Worm (Caenorhabditis elegans) whole organism, midembryonic: ENCODE measurements around the gene oac-2.

Experiments
- T22C8.4 ChIP-seq: fragments of 200-800 bp; sonication (Bioruptor generic); IDR thresholded peaks from 2 replicates; pipeline ENCODE4 v1.3.6; 2022; ENCODE audit warnings: missing genetic modification characterization, missing compliant biosample characterization
- cog-1 ChIP-seq: sonication (generic microtip); optimal IDR thresholded peaks from 2 replicates; lab custom pipeline; 2016; ENCODE audit warnings: missing genetic modification characterization, missing compliant biosample characterization
- flt-1 ChIP-seq: fragments of 200-800 bp; sonication (Bioruptor generic); IDR thresholded peaks from 2 replicates; pipeline ENCODE4 v1.3.6; 2022; ENCODE audit warnings: missing genetic modification characterization, missing compliant biosample characterization
- klf-2 ChIP-seq: fragments of 200-800 bp; sonication (Bioruptor generic); conservative IDR thresholded peaks from 2 replicates; pipeline ENCODE4 v1.3.6; 2022; ENCODE audit warnings: missing genetic modification reagents, missing genetic modification characterization, missing compliant biosample characterization
- med-1 ChIP-seq: sonication (generic microtip); optimal IDR thresholded peaks from 2 replicates; lab custom pipeline; 2017; ENCODE audit warnings: missing genetic modification characterization, mild to moderate bottlenecking, missing compliant biosample characterization, antibody characterized with exemption, missing genetic modification reagents; ENCODE audit not compliant: insufficient read depth
- ref-1 ChIP-seq: fragments of 200-800 bp; sonication (Bioruptor generic); conservative IDR thresholded peaks from 2 replicates; pipeline ENCODE4 v1.3.6; 2022; ENCODE audit warnings: missing genetic modification reagents, missing genetic modification characterization, missing compliant biosample characterization
- tab-1 ChIP-seq: fragments of 200-800 bp; sonication (Bioruptor generic); IDR thresholded peaks from 2 replicates; pipeline ENCODE4 v1.3.6; 2022; ENCODE audit warnings: missing genetic modification characterization, missing compliant biosample characterization
- ztf-23 ChIP-seq: fragments of 200-800 bp; sonication (Bioruptor generic); IDR thresholded peaks from 2 replicates; pipeline ENCODE4 v1.3.6; 2022; ENCODE audit warnings: missing genetic modification reagents, missing genetic modification characterization, missing compliant biosample characterization
- ztf-29 ChIP-seq: fragments of 200-800 bp; sonication (Bioruptor generic); IDR thresholded peaks from 2 replicates; pipeline ENCODE4 v1.3.6; 2022; ENCODE audit warnings: missing genetic modification reagents, missing genetic modification characterization, missing compliant biosample characterization

DNA sequence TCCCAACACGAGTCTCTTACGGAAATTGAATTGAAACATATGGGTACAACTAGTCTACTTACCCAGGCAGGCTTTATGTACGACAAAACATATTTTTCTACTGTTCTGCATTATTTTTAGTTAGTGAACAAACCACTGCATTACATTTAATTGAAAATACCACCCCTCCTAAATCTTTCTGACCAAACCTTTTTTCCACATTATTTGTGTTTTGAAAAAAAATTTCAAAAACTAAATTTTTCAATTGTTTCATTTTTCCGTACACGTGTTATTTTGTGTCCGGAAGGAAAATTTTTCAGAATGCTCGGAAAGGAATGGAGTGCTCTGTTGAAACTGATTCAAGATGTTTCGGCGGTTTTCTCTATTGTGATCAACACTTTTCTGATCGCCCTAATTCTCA, 37.5 kb upstream of the oac-2 start, which contains the start of gene str-226:
- TF ChIP-seq flt-1 (GFP tag; lab: Robert Waterston, UW) (no peak), med-1 (GFP tag; lab: Kevin White, UChicago) (no peak), tab-1 (GFP tag; lab: Robert Waterston, UW) (no peak), ref-1 (GFP tag; lab: Robert Waterston, UW) (no peak), ztf-23 (GFP tag; lab: Robert Waterston, UW) (no peak), klf-2 (GFP tag; lab: Robert Waterston, UW) (no peak), cog-1 (tag; lab: Kevin White, UChicago) (no peak), ztf-29 (GFP tag; lab: Robert Waterston, UW) (no peak), T22C8.4 (GFP tag; lab: Robert Waterston, UW) (no peak)
